Worm (Caenorhabditis elegans) whole organism, mixed stage, embryonic: ENCODE results near the gene F56D1.1.

Experiments
- M03D4.4 ChIP-seq: sonication (generic microtip); optimal IDR thresholded peaks from 2 replicates; lab custom pipeline; 2017; ENCODE audit warnings: mild to moderate bottlenecking, missing genetic modification characterization, missing compliant biosample characterization
- ceh-43 ChIP-seq: fragments of 200-800 bp; sonication (Bioruptor generic); optimal IDR thresholded peaks from 2 replicates; lab custom pipeline; 2018; ENCODE audit warnings: mild to moderate bottlenecking, missing genetic modification characterization, moderate library complexity, missing compliant biosample characterization
- ces-1 ChIP-seq: fragments of 150-350 bp; optimal IDR thresholded peaks from 2 replicates; lab custom pipeline; 2014; ENCODE audit warnings: missing biosample characterization, missing genetic modification reagents, missing genetic modification characterization
- cnd-1 ChIP-seq: fragments of 200-800 bp; sonication (Bioruptor generic); optimal IDR thresholded peaks from 2 replicates; lab custom pipeline; 2018; ENCODE audit warnings: mild to moderate bottlenecking, missing genetic modification characterization, missing compliant biosample characterization
- drap-1 ChIP-seq: fragments of 200-800 bp; sonication (Bioruptor generic); optimal IDR thresholded peaks from 3 replicates; lab custom pipeline; 2018; ENCODE audit warnings: mild to moderate bottlenecking, missing genetic modification characterization, missing compliant biosample characterization
- elt-1 ChIP-seq: sonication (generic microtip); optimal IDR thresholded peaks from 2 replicates; lab custom pipeline; 2017; ENCODE audit warnings: missing genetic modification characterization, mild to moderate bottlenecking, missing compliant biosample characterization, antibody characterized with exemption, moderate library complexity, borderline replicate concordance; ENCODE audit not compliant: insufficient read depth
- hlh-1 ChIP-seq: fragments of 150-350 bp; optimal IDR thresholded peaks from 2 replicates; lab custom pipeline; 2014; ENCODE audit warnings: missing biosample characterization, missing genetic modification reagents, missing genetic modification characterization
- lin-13 ChIP-seq: fragments of 150-350 bp; optimal IDR thresholded peaks from 2 replicates; lab custom pipeline; 2014; ENCODE audit warnings: missing biosample characterization, missing genetic modification characterization
- mep-1 ChIP-seq: fragments of 150-350 bp; optimal IDR thresholded peaks from 2 replicates; lab custom pipeline; 2017; ENCODE audit warnings: missing biosample characterization, missing genetic modification reagents, missing genetic modification characterization, inconsistent platforms
- nhr-12 ChIP-seq: fragments of 150-350 bp; optimal IDR thresholded peaks from 2 replicates; lab custom pipeline; 2014; ENCODE audit warnings: missing biosample characterization, missing genetic modification characterization
- nhr-28 ChIP-seq: fragments of 150-350 bp; optimal IDR thresholded peaks from 2 replicates; lab custom pipeline; 2014; ENCODE audit warnings: missing biosample characterization, missing genetic modification characterization
- unc-39 ChIP-seq: fragments of 150-350 bp; optimal IDR thresholded peaks from 2 replicates; lab custom pipeline; 2014; ENCODE audit warnings: missing biosample characterization, missing genetic modification characterization
- unc-62 ChIP-seq: fragments of 150-350 bp; optimal IDR thresholded peaks from 2 replicates; lab custom pipeline; 2014; ENCODE audit warnings: missing biosample characterization, missing genetic modification reagents, missing genetic modification characterization
- ztf-11 ChIP-seq: fragments of 150-350 bp; optimal IDR thresholded peaks from 2 replicates; lab custom pipeline; 2014; ENCODE audit warnings: missing biosample characterization, missing genetic modification characterization

- TF ChIP-seq drap-1 (no peak), cnd-1 (no peak), unc-39 (tag; lab: Kevin White, UChicago) (no peak), unc-62 (GFP tag; lab: Kevin White, UChicago) (no peak), ces-1 (no peak), ztf-11 (tag; lab: Kevin White, UChicago) (no peak), nhr-12 (tag; lab: Kevin White, UChicago) (no peak), nhr-28 (no peak), elt-1 (tag; lab: Kevin White, UChicago) (no peak), mep-1 (tag; lab: Kevin White, UChicago) (no peak), hlh-1 (tag; lab: Kevin White, UChicago) (no peak), lin-13 (tag; lab: Kevin White, UChicago) (no peak), M03D4.4 (tag; lab: Kevin White, UChicago) (no peak), ceh-43 (GFP tag; lab: Kevin White, UChicago) (no peak)
Measured at ce11 chrII:5447381-5447780, 31.0 kb upstream of the F56D1.1 start, which contains the start of gene cex-1.
